Worm (Caenorhabditis elegans) whole organism, L2 larva: Measurements from ENCODE around the gene gst-13.

Experiments
- C34F6.9 ChIP-seq: fragments of 150-350 bp; optimal IDR thresholded peaks from 2 replicates; lab custom pipeline; 2014; ENCODE audit warnings: missing biosample characterization, missing genetic modification characterization
- F13H6.1 ChIP-seq: sonication (generic microtip); optimal IDR thresholded peaks from 2 replicates; lab custom pipeline; 2016; ENCODE audit warnings: missing genetic modification characterization, missing compliant biosample characterization
- R02D3.7 ChIP-seq: fragments of 150-350 bp; optimal IDR thresholded peaks from 2 replicates; lab custom pipeline; 2014; ENCODE audit warnings: missing biosample characterization, missing genetic modification characterization
- Y55F3AM.14 ChIP-seq: fragments of 200-800 bp; sonication (Bioruptor generic); optimal IDR thresholded peaks from 2 replicates; lab custom pipeline; 2018; ENCODE audit warnings: mild to moderate bottlenecking, missing genetic modification characterization, missing compliant biosample characterization
- ZK546.5 ChIP-seq: sonication (generic microtip); optimal IDR thresholded peaks from 2 replicates; lab custom pipeline; 2017; ENCODE audit warnings: missing biosample characterization, missing genetic modification characterization
- alr-1 ChIP-seq: fragments of 150-350 bp; optimal IDR thresholded peaks from 2 replicates; lab custom pipeline; 2014; ENCODE audit warnings: missing biosample characterization, missing genetic modification characterization
- aly-2 ChIP-seq: fragments of 150-350 bp; optimal IDR thresholded peaks from 2 replicates; lab custom pipeline; 2014; ENCODE audit warnings: missing biosample characterization, missing genetic modification characterization
- ama-1 ChIP-seq: fragments of 150-350 bp; optimal IDR thresholded peaks from 2 replicates; lab custom pipeline; 2018; ENCODE audit warnings: inconsistent platforms
- ceh-16 ChIP-seq: fragments of 150-350 bp; optimal IDR thresholded peaks from 2 replicates; lab custom pipeline; 2014; ENCODE audit warnings: missing biosample characterization, missing genetic modification characterization
- ceh-82 ChIP-seq: fragments of 150-350 bp; optimal IDR thresholded peaks from 2 replicates; lab custom pipeline; 2014; ENCODE audit warnings: missing biosample characterization, missing genetic modification characterization
- crh-2 ChIP-seq: sonication (generic microtip); optimal IDR thresholded peaks from 2 replicates; lab custom pipeline; 2017; ENCODE audit warnings: missing biosample characterization, missing genetic modification characterization
- dmd-4 ChIP-seq: sonication (generic microtip); optimal IDR thresholded peaks from 2 replicates; lab custom pipeline; 2017; ENCODE audit warnings: missing biosample characterization, missing genetic modification characterization
- egl-27 ChIP-seq: sonication (generic microtip); optimal IDR thresholded peaks from 3 replicates; lab custom pipeline; 2017; ENCODE audit warnings: missing biosample characterization, missing genetic modification reagents, missing genetic modification characterization
- elt-1 ChIP-seq: fragments of 150-350 bp; optimal IDR thresholded peaks from 2 replicates; lab custom pipeline; 2014; ENCODE audit warnings: missing biosample characterization, missing genetic modification characterization
- elt-3 ChIP-seq: sonication (generic microtip); optimal IDR thresholded peaks from 2 replicates; lab custom pipeline; 2017; ENCODE audit warnings: missing biosample characterization, missing genetic modification characterization
- fos-1 ChIP-seq: fragments of 150-350 bp; optimal IDR thresholded peaks from 2 replicates; lab custom pipeline; 2014; ENCODE audit warnings: missing biosample characterization, missing genetic modification characterization
- gmeb-1 ChIP-seq: fragments of 150-350 bp; optimal IDR thresholded peaks from 2 replicates; lab custom pipeline; 2014; ENCODE audit warnings: missing biosample characterization, missing genetic modification characterization
- lin-11 ChIP-seq: fragments of 150-350 bp; sonication (generic microtip); optimal IDR thresholded peaks from 2 replicates; lab custom pipeline; 2014; ENCODE audit warnings: missing biosample characterization, missing genetic modification characterization, inconsistent platforms, mixed read lengths
- lin-13 ChIP-seq: fragments of 150-350 bp; optimal IDR thresholded peaks from 2 replicates; lab custom pipeline; 2014; ENCODE audit warnings: missing biosample characterization, missing genetic modification reagents, missing genetic modification characterization
- lin-39 ChIP-seq: fragments of 150-350 bp; optimal IDR thresholded peaks from 2 replicates; lab custom pipeline; 2014; ENCODE audit warnings: missing biosample characterization, missing genetic modification reagents, missing genetic modification characterization
- lsy-2 ChIP-seq, 2 experiments: fragments of 150-350 bp in 1 of 2; sonication (generic microtip) in 1 of 2; optimal IDR thresholded peaks; 2 replicates each; lab custom pipeline; 2014 to 2017; ENCODE audit warnings: missing biosample characterization in 2 of 2, missing genetic modification characterization in 2 of 2
- mbf-1 ChIP-seq: sonication (generic microtip); optimal IDR thresholded peaks from 2 replicates; lab custom pipeline; 2017; ENCODE audit warnings: missing biosample characterization, missing genetic modification characterization
- mdl-1 ChIP-seq, 2 experiments: fragments of 150-350 bp in 1 of 2; sonication (generic microtip) in 1 of 2; optimal IDR thresholded peaks; 2 replicates each; lab custom pipeline; 2017; ENCODE audit warnings: missing biosample characterization in 2 of 2, missing genetic modification characterization in 2 of 2
- nhr-10 ChIP-seq: sonication (generic microtip); optimal IDR thresholded peaks from 2 replicates; lab custom pipeline; 2017; ENCODE audit warnings: missing biosample characterization, missing genetic modification characterization
- nhr-11 ChIP-seq: fragments of 150-350 bp; optimal IDR thresholded peaks from 2 replicates; lab custom pipeline; 2014; ENCODE audit warnings: missing biosample characterization, missing genetic modification characterization
- nhr-12 ChIP-seq: fragments of 150-350 bp; optimal IDR thresholded peaks from 2 replicates; lab custom pipeline; 2014; ENCODE audit warnings: missing biosample characterization, missing genetic modification characterization
- nhr-129 ChIP-seq: fragments of 150-350 bp; optimal IDR thresholded peaks from 2 replicates; lab custom pipeline; 2014; ENCODE audit warnings: missing biosample characterization, missing genetic modification characterization
- nhr-21 ChIP-seq: fragments of 150-350 bp; optimal IDR thresholded peaks from 2 replicates; lab custom pipeline; 2014; ENCODE audit warnings: missing biosample characterization, missing genetic modification characterization
- nhr-23 ChIP-seq: fragments of 150-350 bp; optimal IDR thresholded peaks from 2 replicates; lab custom pipeline; 2014; ENCODE audit warnings: missing biosample characterization, missing genetic modification reagents, missing genetic modification characterization
- nhr-237 ChIP-seq: fragments of 150-350 bp; optimal IDR thresholded peaks from 2 replicates; lab custom pipeline; 2014; ENCODE audit warnings: missing biosample characterization, missing genetic modification characterization
- nhr-25 ChIP-seq: fragments of 150-350 bp; sonication (generic microtip); optimal IDR thresholded peaks from 3 replicates; lab custom pipeline; 2014; ENCODE audit warnings: missing biosample characterization, missing genetic modification characterization
- nhr-6 ChIP-seq: fragments of 150-350 bp; optimal IDR thresholded peaks from 2 replicates; lab custom pipeline; 2014; ENCODE audit warnings: missing biosample characterization, missing genetic modification characterization
- nhr-77 ChIP-seq: fragments of 150-350 bp; optimal IDR thresholded peaks from 2 replicates; lab custom pipeline; 2014; ENCODE audit warnings: missing biosample characterization, missing genetic modification characterization
- peb-1 ChIP-seq: fragments of 150-350 bp; optimal IDR thresholded peaks from 2 replicates; lab custom pipeline; 2014; ENCODE audit warnings: missing biosample characterization, missing genetic modification characterization
- sem-4 ChIP-seq: fragments of 150-350 bp; optimal IDR thresholded peaks from 2 replicates; lab custom pipeline; 2014; ENCODE audit warnings: missing biosample characterization, missing genetic modification reagents, missing genetic modification characterization
- skn-1 ChIP-seq: sonication (generic microtip); optimal IDR thresholded peaks from 2 replicates; lab custom pipeline; 2017; ENCODE audit warnings: missing biosample characterization, missing genetic modification characterization
- sma-9 ChIP-seq, 2 experiments: fragments of 150-350 bp in 1 of 2; sonication (generic microtip) in 1 of 2; optimal IDR thresholded peaks; 2 replicates each; lab custom pipeline; 2014 to 2016; ENCODE audit warnings: missing genetic modification characterization in 2 of 2, mild to moderate bottlenecking in 1 of 2, missing biosample characterization in 1 of 2, missing compliant biosample characterization in 1 of 2, missing genetic modification reagents in 1 of 2, moderate library complexity in 1 of 2
- snpc-4 ChIP-seq: fragments of 150-350 bp; optimal IDR thresholded peaks from 2 replicates; lab custom pipeline; 2014; ENCODE audit warnings: missing biosample characterization, missing genetic modification characterization
- unc-39 ChIP-seq: fragments of 150-350 bp; optimal IDR thresholded peaks from 2 replicates; lab custom pipeline; 2014; ENCODE audit warnings: missing biosample characterization, missing genetic modification characterization
- unc-55 ChIP-seq: fragments of 150-350 bp; sonication (generic microtip); optimal IDR thresholded peaks from 3 replicates; lab custom pipeline; 2014; ENCODE audit warnings: missing biosample characterization, missing genetic modification reagents, missing genetic modification characterization
- unc-62 ChIP-seq: fragments of 150-350 bp; optimal IDR thresholded peaks from 2 replicates; lab custom pipeline; 2014; ENCODE audit warnings: missing biosample characterization, missing genetic modification reagents, missing genetic modification characterization
- zag-1 ChIP-seq: fragments of 150-350 bp; optimal IDR thresholded peaks from 2 replicates; lab custom pipeline; 2014; ENCODE audit warnings: missing biosample characterization, missing genetic modification characterization
- ztf-1 ChIP-seq: fragments of 200-800 bp; sonication (Bioruptor generic); conservative IDR thresholded peaks from 2 replicates; pipeline ENCODE4 v1.3.6; 2022; ENCODE audit warnings: missing genetic modification characterization, missing compliant biosample characterization
- ztf-11 ChIP-seq: sonication (generic microtip); optimal IDR thresholded peaks from 2 replicates; lab custom pipeline; 2017; ENCODE audit warnings: missing biosample characterization, missing genetic modification characterization
- ztf-4 ChIP-seq: fragments of 150-350 bp; optimal IDR thresholded peaks from 2 replicates; lab custom pipeline; 2014; ENCODE audit warnings: missing biosample characterization, missing genetic modification characterization

gst-13 gene

ce11 chrII:9231240-9231639 is at the start of gene gst-13:
Gene gst-13, plus strand, starts transcription at chrII:9231457.
- TF ChIP-seq ama-1 (lab: Kevin White, UChicago) (no peak), aly-2 (tag; lab: Kevin White, UChicago) (no peak), ceh-16 (tag; lab: Kevin White, UChicago) (no peak), C34F6.9 (no peak), nhr-23 (tag; lab: Kevin White, UChicago) (no peak), nhr-237 (tag; lab: Kevin White, UChicago) (no peak), peb-1 (no peak), mdl-1 (tag; optimal IDR thresholded peaks at IDR 0.05; lab: Kevin White, UChicago) (no peak), dmd-4 (tag; lab: Kevin White, UChicago) (no peak), fos-1 (tag; lab: Kevin White, UChicago) (peak; percentile 93), crh-2 (peak; percentile 46), Y55F3AM.14 (GFP tag; lab: Kevin White, UChicago) (no peak), zag-1 (tag; lab: Kevin White, UChicago) (no peak), nhr-25 (tag; lab: Kevin White, UChicago) (no peak), ztf-1 (GFP tag; lab: Robert Waterston, UW) (no peak), gmeb-1 (tag; lab: Kevin White, UChicago) (peak; percentile 45), mbf-1 (no peak), nhr-129 (tag; lab: Kevin White, UChicago) (no peak), lin-13 (GFP tag; lab: Kevin White, UChicago) (no peak), unc-62 (GFP tag; lab: Kevin White, UChicago) (no peak), nhr-12 (tag; lab: Kevin White, UChicago) (no peak), ztf-4 (no peak), ztf-11 (tag; lab: Kevin White, UChicago) (no peak), alr-1 (tag; lab: Kevin White, UChicago) (no peak), nhr-77 (tag; lab: Kevin White, UChicago) (no peak), unc-39 (tag; lab: Kevin White, UChicago) (no peak), ceh-82 (tag; lab: Kevin White, UChicago) (no peak), elt-1 (tag; lab: Kevin White, UChicago) (no peak), unc-55 (no peak), R02D3.7 (tag; lab: Kevin White, UChicago) (no peak), nhr-10 (tag; lab: Kevin White, UChicago) (no peak), lin-39 (no peak), snpc-4 (no peak), skn-1 (tag; lab: Kevin White, UChicago) (peak; percentile 97), ZK546.5 (tag; lab: Kevin White, UChicago) (no peak), nhr-11 (tag; lab: Kevin White, UChicago) (no peak), sem-4 (tag; lab: Kevin White, UChicago) (no peak), egl-27 (tag; lab: Kevin White, UChicago) (peak; percentile 24), nhr-6 (tag; lab: Kevin White, UChicago) (no peak), sma-9 (GFP tag; optimal IDR thresholded peaks at IDR 0.05; lab: Kevin White, UChicago) (peak; percentile 71), sma-9 (tag; optimal IDR thresholded peaks at IDR 0.05; lab: Kevin White, UChicago) (no peak), lsy-2 (tag; optimal IDR thresholded peaks at IDR 0.05; lab: Kevin White, UChicago) (no peak), nhr-21 (no peak), elt-3 (no peak), lin-11 (no peak), F13H6.1 (tag; lab: Kevin White, UChicago) (no peak)

- TF ChIP-seq alr-1 (tag; lab: Kevin White, UChicago) (no peak), mdl-1 (tag; optimal IDR thresholded peaks at IDR 0.05; lab: Kevin White, UChicago) (no peak), nhr-129 (tag; lab: Kevin White, UChicago) (no peak), mbf-1 (no peak), nhr-12 (tag; lab: Kevin White, UChicago) (no peak), lin-39 (no peak), fos-1 (tag; lab: Kevin White, UChicago) (no peak), lin-11 (no peak), sma-9 (GFP tag; optimal IDR thresholded peaks at IDR 0.05; lab: Kevin White, UChicago) (no peak), sma-9 (tag; optimal IDR thresholded peaks at IDR 0.05; lab: Kevin White, UChicago) (no peak), nhr-23 (tag; lab: Kevin White, UChicago) (no peak), unc-55 (no peak), nhr-6 (tag; lab: Kevin White, UChicago) (no peak)
These were observed 45.3 kb upstream of the gst-13 start for ce11 chrII:9185915-9186314.
